Fruit fly (Drosophila melanogaster): ENCODE measurements around the gene CG10366.

The CG10366 gene

DNA sequence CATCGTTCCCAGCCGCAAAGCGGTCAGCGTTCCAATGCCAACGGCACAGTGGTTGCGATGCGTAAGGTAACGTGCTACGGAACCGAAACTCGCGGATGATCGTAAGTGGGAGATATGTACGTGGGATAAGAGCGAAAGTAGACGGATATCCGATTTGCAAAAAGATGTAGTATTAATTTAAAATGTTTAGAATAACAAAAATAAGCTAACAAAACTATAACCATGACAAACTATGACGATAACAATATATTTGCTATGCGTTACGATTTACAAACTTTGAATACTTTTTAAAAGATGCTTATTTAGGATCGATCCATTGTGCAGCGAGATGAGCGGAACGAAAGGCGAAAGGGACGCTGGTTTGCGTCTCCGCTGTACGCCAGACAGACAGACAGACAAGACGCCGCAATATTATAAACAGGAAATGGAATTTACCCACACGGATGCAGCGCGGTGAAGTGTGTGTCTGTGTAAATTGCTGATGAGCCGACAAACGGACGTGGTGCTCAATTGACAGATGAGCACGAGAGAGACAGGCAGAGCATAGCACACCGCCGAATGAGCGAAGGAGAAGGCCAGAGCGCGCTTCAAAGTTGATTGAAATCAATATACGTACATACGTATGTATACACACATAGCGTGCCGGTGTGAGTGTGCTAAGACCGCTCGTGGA, 8.3 kb upstream of the CG10366 start (continued):
- TF ChIP-seq CG10321 (GFP tag; IDR thresholded peaks at IDR 0.05) (peak; percentile 48), Nf-YB (GFP tag; optimal IDR thresholded peaks at IDR 0.05) (peak; percentile 85), kni (GFP tag; optimal IDR thresholded peaks at IDR 0.05) (peak; percentile 95), mirr (GFP tag; optimal IDR thresholded peaks at IDR 0.05) (peak; percentile 78), twi (tag; optimal IDR thresholded peaks at IDR 0.05) (peak; percentile 88), Gug (GFP tag; IDR thresholded peaks at IDR 0.05) (peak; percentile 97), CG42726 (GFP tag; IDR thresholded peaks at IDR 0.05; ENCODE audit: partially characterized antibody) (no peak; the same call in 1 of the 2 replicates), CG7556 (GFP tag; optimal IDR thresholded peaks at IDR 0.05) (peak; percentile 98), HmgZ (tag; optimal IDR thresholded peaks at IDR 0.05) (peak; percentile 91), tio (GFP tag; optimal IDR thresholded peaks at IDR 0.05) (peak; percentile 97), NC2β (GFP tag; optimal IDR thresholded peaks at IDR 0.05) (peak; percentile 94), ro (GFP tag; IDR thresholded peaks at IDR 0.05) (peak; percentile 76), Doc3 (GFP tag; IDR thresholded peaks at IDR 0.05; ENCODE audit: partially characterized antibody) (peak; percentile 44; the same call in 2 of the 3 replicates), Dip2 (GFP tag; IDR thresholded peaks at IDR 0.05) (peak; percentile 67), CoRest (tag; optimal IDR thresholded peaks at IDR 0.05) (peak; percentile 98), Ssrp (tag; optimal IDR thresholded peaks at IDR 0.05) (peak; percentile 97), Rfx (GFP tag; IDR thresholded peaks at IDR 0.05) (peak; percentile 96), CG3838 (GFP tag; optimal IDR thresholded peaks at IDR 0.05) (peak; percentile 88), CG9932 (GFP tag; IDR thresholded peaks at IDR 0.05) (peak; percentile 95), CG30403 (GFP tag; optimal IDR thresholded peaks at IDR 0.05) (peak; percentile 99), ind (GFP tag; optimal IDR thresholded peaks at IDR 0.05) (peak; percentile 97), H15 (GFP tag; IDR thresholded peaks at IDR 0.05) (peak; percentile 90), slou (GFP tag; optimal IDR thresholded peaks at IDR 0.05) (peak; percentile 96), Elba2 (GFP tag; optimal IDR thresholded peaks at IDR 0.05) (peak; percentile 71), CG31441 (GFP tag; IDR thresholded peaks at IDR 0.05) (peak; percentile 97), ttk (GFP tag; IDR thresholded peaks at IDR 0.05) (peak; percentile 85), CG3281 (GFP tag; optimal IDR thresholded peaks at IDR 0.05) (peak; percentile 97), CG12155 (GFP tag; optimal IDR thresholded peaks at IDR 0.05) (peak; percentile 94), seq (GFP tag; IDR thresholded peaks at IDR 0.05) (peak; percentile 95), Fer3 (tag; optimal IDR thresholded peaks at IDR 0.05) (peak; percentile 92), crp (GFP tag; optimal IDR thresholded peaks at IDR 0.05) (peak in 1 of 2 experiments; percentile 69), cato (GFP tag; optimal IDR thresholded peaks at IDR 0.05; ENCODE audit: borderline replicate concordance) (peak; percentile 89), Ptx1 (GFP tag; IDR thresholded peaks at IDR 0.05) (peak; percentile 96), yki (optimal IDR thresholded peaks at IDR 0.05) (peak; percentile 60), cwo (GFP tag; optimal IDR thresholded peaks at IDR 0.05) (peak; percentile 93), CG1792 (GFP tag; optimal IDR thresholded peaks at IDR 0.05) (peak; percentile 94), CG9437 (GFP tag; optimal IDR thresholded peaks at IDR 0.05) (peak; percentile 94), CG7839 (tag; optimal IDR thresholded peaks at IDR 0.05) (peak; percentile 98), B-H2 (GFP tag; optimal IDR thresholded peaks at IDR 0.05) (peak; percentile 72), CG6683 (GFP tag; optimal IDR thresholded peaks at IDR 0.05) (peak; percentile 86), Fer2 (tag; optimal IDR thresholded peaks at IDR 0.05) (peak; percentile 83), tin (GFP tag; optimal IDR thresholded peaks at IDR 0.05) (peak; percentile 96), bigmax (GFP tag; optimal IDR thresholded peaks at IDR 0.05) (peak; percentile 26), MBD-R2 (GFP tag; IDR thresholded peaks at IDR 0.05) (peak; percentile 66), trem (tag; optimal IDR thresholded peaks at IDR 0.05) (peak; percentile 91), Ets97D (GFP tag; optimal IDR thresholded peaks at IDR 0.05) (peak; percentile 96), Hmx (GFP tag; optimal IDR thresholded peaks at IDR 0.05) (peak; percentile 91), cad (GFP tag; optimal IDR thresholded peaks at IDR 0.05) (no peak), CG7372 (GFP tag; IDR thresholded peaks at IDR 0.05) (peak; percentile 94), C15 (GFP tag; IDR thresholded peaks at IDR 0.05) (peak; percentile 90)

Data from whole organism, embryonic.